Worm (Caenorhabditis elegans) whole organism, early embryonic: Measurements from ENCODE around the gene clc-24.

ENCODE experiments used
- F13C5.2 ChIP-seq: sonication (generic microtip); optimal IDR thresholded peaks from 2 replicates; lab custom pipeline; 2017; ENCODE audit warnings: mild to moderate bottlenecking, missing genetic modification characterization, inconsistent platforms, missing compliant biosample characterization
- ama-1 ChIP-seq: fragments of 150-350 bp; optimal IDR thresholded peaks from 2 replicates; lab custom pipeline; 2014
- ets-7 ChIP-seq: sonication (generic microtip); optimal IDR thresholded peaks from 2 replicates; lab custom pipeline; 2016; ENCODE audit warnings: missing genotype, missing genetic modification characterization, missing compliant biosample characterization
- hmg-4 ChIP-seq: fragments of 200-800 bp; sonication (Bioruptor generic); optimal IDR thresholded peaks from 2 replicates; lab custom pipeline; 2018; ENCODE audit warnings: mild to moderate bottlenecking, missing genetic modification characterization, missing compliant biosample characterization
- scrt-1 ChIP-seq: fragments of 200-800 bp; sonication (Bioruptor generic); IDR thresholded peaks from 2 replicates; pipeline ENCODE4 v1.3.6; 2022; ENCODE audit warnings: missing genetic modification characterization, missing compliant biosample characterization

- TF ChIP-seq ama-1 (lab: Kevin White, UChicago) (no peak), hmg-4 (GFP tag; lab: Kevin White, UChicago) (no peak), F13C5.2 (tag; lab: Kevin White, UChicago) (no peak), ets-7 (no peak), scrt-1 (GFP tag; lab: Robert Waterston, UW) (no peak)
These were observed 25.0 kb downstream of the clc-24 start for ce11 chrIII:1034853-1035252.
